Worm (Caenorhabditis elegans): Measurements from ENCODE around the gene cutl-26.

cutl-26 gene

DNA sequence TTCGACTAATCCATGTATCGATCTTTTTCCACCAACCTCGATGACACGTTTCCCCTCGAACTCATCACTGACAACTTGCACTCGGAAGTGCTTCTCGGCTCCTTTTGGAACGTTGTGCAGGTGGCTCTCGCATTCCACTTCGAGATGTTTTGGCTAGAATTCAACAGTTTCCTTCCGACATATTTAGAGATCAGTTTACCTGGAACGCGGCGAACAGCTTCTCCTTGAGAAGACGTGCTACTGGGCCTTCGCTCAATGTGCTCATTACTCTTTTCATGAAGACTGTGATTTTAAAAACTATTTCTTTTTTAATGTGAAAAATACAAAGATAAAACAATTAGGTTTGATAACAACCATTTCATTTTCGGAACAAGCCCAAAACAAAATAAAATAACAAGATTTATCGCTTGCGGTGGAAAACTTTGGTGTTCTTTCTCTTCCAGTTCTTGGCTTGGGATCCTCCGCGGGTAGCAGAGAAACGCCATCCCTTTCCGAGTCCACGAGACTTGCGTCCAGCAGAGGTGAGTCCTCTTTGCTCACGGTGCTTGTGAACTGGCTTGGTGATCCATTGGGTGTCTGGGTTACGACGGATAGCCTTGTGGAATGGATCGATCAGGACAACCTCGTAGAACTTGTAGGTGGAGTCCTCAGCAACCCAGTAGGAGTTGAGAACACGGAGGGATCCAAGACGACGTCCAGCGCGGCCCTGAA is 54.2 kb downstream of the cutl-26 start, which contains the start of gene K11H12.1 (continued):
- TF ChIP-seq nhr-77 (tag; optimal IDR thresholded peaks at IDR 0.05): no peak
- no peak for TF ChIP-seq snpc-4 (tag; optimal IDR thresholded peaks at IDR 0.05)
- TF ChIP-seq lin-13 (GFP tag; optimal IDR thresholded peaks at IDR 0.05): no peak
- TF ChIP-seq nhr-42 (GFP tag; IDR thresholded peaks at IDR 0.05): no peak
- TF ChIP-seq R02D3.7 (tag; optimal IDR thresholded peaks at IDR 0.05): no peak
- TF ChIP-seq hmg-1.1 (GFP tag; IDR thresholded peaks at IDR 0.05): no peak

DNA sequence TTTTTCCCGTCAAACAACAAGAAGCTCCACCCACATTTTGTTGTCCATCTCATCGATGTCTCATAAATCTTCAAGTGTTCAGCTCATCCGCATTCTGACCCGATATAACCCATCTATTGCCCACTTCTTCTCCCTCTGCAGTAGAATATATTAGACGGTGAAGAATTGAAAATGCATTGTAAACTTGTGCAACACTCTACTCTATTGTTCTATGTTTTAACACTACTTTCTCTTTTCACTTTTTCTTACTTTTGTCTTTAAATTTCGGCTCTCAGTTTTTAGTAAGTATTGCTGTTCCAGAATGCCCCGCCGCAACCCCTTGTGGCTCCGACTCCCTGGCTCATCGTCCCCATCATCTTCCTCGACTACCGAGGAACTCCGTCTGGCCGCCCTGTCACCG is 58.2 kb downstream of the cutl-26 start, which contains the start of gene K11H12.9:
Gene K11H12.9 (plus strand): TSS at position 301 of the 400 bp plus-strand sequence.
- TF ChIP-seq nhr-237 (tag; optimal IDR thresholded peaks at IDR 0.05): no peak
- no peak for TF ChIP-seq duxl-1 (tag; optimal IDR thresholded peaks at IDR 0.05; ENCODE audit: poor library complexity)
- TF ChIP-seq F49E8.2 (tag; optimal IDR thresholded peaks at IDR 0.05; ENCODE audit: borderline replicate concordance): no peak
- TF ChIP-seq zfp-2 (tag; optimal IDR thresholded peaks at IDR 0.05): no peak
- no peak for TF ChIP-seq attf-4 (tag; optimal IDR thresholded peaks at IDR 0.05)
- TF ChIP-seq unc-62 (GFP tag; optimal IDR thresholded peaks at IDR 0.05 in 1 of 2): no peak
- TF ChIP-seq unc-62 (tag; optimal IDR thresholded peaks at IDR 0.05): no peak
- TF ChIP-seq mdl-1 (tag; optimal IDR thresholded peaks at IDR 0.05): no peak
- TF ChIP-seq nhr-28 (tag; optimal IDR thresholded peaks at IDR 0.05): no peak
- TF ChIP-seq ceh-44 (GFP tag; IDR thresholded peaks at IDR 0.05): no peak
- no peak for TF ChIP-seq spr-3 (GFP tag; optimal IDR thresholded peaks at IDR 0.05)
- TF ChIP-seq zag-1 (tag; optimal IDR thresholded peaks at IDR 0.05): no peak

Data from whole organism, L4 larva.